Worm (Caenorhabditis elegans) whole organism, L4 larva: ENCODE results near the gene kin-21.

Experiments
- D1046.2 ChIP-seq: fragments of 200-800 bp; sonication (Bioruptor generic); IDR thresholded peaks from 2 replicates; pipeline ENCODE4 v1.3.6; 2022; ENCODE audit warnings: missing genetic modification characterization, missing compliant biosample characterization
- F37D6.2 ChIP-seq: sonication (generic microtip); optimal IDR thresholded peaks from 2 replicates; lab custom pipeline; 2016; ENCODE audit warnings: mild to moderate bottlenecking, missing genetic modification characterization, missing compliant biosample characterization
- T20F7.1 ChIP-seq: fragments of 200-800 bp; sonication (Bioruptor generic); optimal IDR thresholded peaks from 2 replicates; lab custom pipeline; 2018; ENCODE audit warnings: mild to moderate bottlenecking, missing genetic modification characterization, missing compliant biosample characterization
- Y5F2A.4 ChIP-seq: fragments of 200-800 bp; sonication (Bioruptor generic); optimal IDR thresholded peaks from 2 replicates; lab custom pipeline; 2018; ENCODE audit warnings: mild to moderate bottlenecking, missing genetic modification characterization, missing compliant biosample characterization
- Y75B8A.6 ChIP-seq: fragments of 200-800 bp; sonication (Bioruptor generic); IDR thresholded peaks from 2 replicates; pipeline ENCODE4 v1.3.6; 2022; ENCODE audit warnings: missing genetic modification reagents, missing genetic modification characterization, missing compliant biosample characterization
- ZK337.2 ChIP-seq: fragments of 200-800 bp; sonication (Bioruptor generic); IDR thresholded peaks from 2 replicates; pipeline ENCODE4 v1.3.6; 2022; ENCODE audit warnings: missing genetic modification reagents, missing genetic modification characterization, missing compliant biosample characterization
- ZK546.5 ChIP-seq, 2 experiments: sonication (generic microtip); optimal IDR thresholded peaks; 2 replicates each; lab custom pipeline; 2017; ENCODE audit warnings: missing biosample characterization in 2 of 2, missing genetic modification characterization in 2 of 2
- aha-1 ChIP-seq: fragments of 150-350 bp; peaks from one replicate; lab custom pipeline; 2014; ENCODE audit warnings: missing biosample characterization, missing genetic modification characterization
- aly-2 ChIP-seq: sonication (generic microtip); optimal IDR thresholded peaks from 2 replicates; lab custom pipeline; 2018; ENCODE audit warnings: missing biosample characterization, missing genetic modification characterization
- ama-1 ChIP-seq: fragments of 150-350 bp; optimal IDR thresholded peaks from 2 replicates; lab custom pipeline; 2014; ENCODE audit warnings: inconsistent platforms, mixed read lengths
- ceh-20 ChIP-seq: fragments of 200-800 bp; sonication (Bioruptor generic); IDR thresholded peaks from 2 replicates; pipeline ENCODE4 v1.3.6; 2022; ENCODE audit warnings: missing genetic modification reagents, missing genetic modification characterization, missing compliant biosample characterization
- ceh-44 ChIP-seq: fragments of 200-800 bp; sonication (Bioruptor generic); IDR thresholded peaks from 2 replicates; pipeline ENCODE4 v1.3.6; 2022; ENCODE audit warnings: missing genetic modification reagents, missing genetic modification characterization, missing compliant biosample characterization
- ceh-62 ChIP-seq: sonication (generic microtip); optimal IDR thresholded peaks from 2 replicates; lab custom pipeline; 2017; ENCODE audit warnings: missing biosample characterization, missing genetic modification characterization
- cey-2 ChIP-seq: sonication (generic microtip); optimal IDR thresholded peaks from 3 replicates; lab custom pipeline; 2017; ENCODE audit warnings: missing genetic modification characterization, mild to moderate bottlenecking, missing compliant biosample characterization, antibody characterized with exemption, borderline replicate concordance; ENCODE audit not compliant: insufficient read depth
- daf-16 ChIP-seq, 3 experiments: sonication (generic microtip); optimal IDR thresholded peaks; 2 replicates each; lab custom pipeline; 2016 to 2017; ENCODE audit warnings: missing genetic modification characterization in 3 of 3, missing genetic modification reagents in 3 of 3, mild to moderate bottlenecking in 2 of 3, missing compliant biosample characterization in 2 of 3, missing biosample characterization in 1 of 3, moderate library complexity in 1 of 3
- daf-19 ChIP-seq: fragments of 200-800 bp; sonication (Bioruptor generic); conservative IDR thresholded peaks from 2 replicates; pipeline ENCODE4 v1.3.6; 2022; ENCODE audit warnings: missing genetic modification characterization, missing compliant biosample characterization
- dmd-6 ChIP-seq: fragments of 200-800 bp; sonication (Bioruptor generic); IDR thresholded peaks from 2 replicates; pipeline ENCODE4 v1.3.6; 2022; ENCODE audit warnings: missing genetic modification reagents, missing genetic modification characterization, missing compliant biosample characterization
- dmd-8 ChIP-seq: fragments of 200-800 bp; sonication (Bioruptor generic); IDR thresholded peaks from 2 replicates; pipeline ENCODE4 v1.3.6; 2022; ENCODE audit warnings: missing genetic modification characterization, missing compliant biosample characterization
- dmd-9 ChIP-seq: fragments of 200-800 bp; sonication (Bioruptor generic); IDR thresholded peaks from 2 replicates; pipeline ENCODE4 v1.3.6; 2022; ENCODE audit warnings: missing genetic modification reagents, missing genetic modification characterization, missing compliant biosample characterization
- dve-1 ChIP-seq: sonication (generic microtip); optimal IDR thresholded peaks from 2 replicates; lab custom pipeline; 2017; ENCODE audit warnings: antibody characterized with exemption, mild to moderate bottlenecking, missing genetic modification characterization, missing compliant biosample characterization; ENCODE audit not compliant: insufficient read depth
- egl-43 ChIP-seq: fragments of 200-800 bp; sonication (Bioruptor generic); IDR thresholded peaks from 2 replicates; pipeline ENCODE4 v1.3.6; 2022; ENCODE audit warnings: missing genetic modification reagents, missing genetic modification characterization, missing compliant biosample characterization
- hif-1 ChIP-seq, 2 experiments: sonication (generic microtip); optimal IDR thresholded peaks; 2 replicates each; lab custom pipeline; 2016 to 2017; ENCODE audit warnings: missing compliant biosample characterization in 2 of 2, missing genetic modification characterization in 2 of 2, missing genetic modification reagents in 2 of 2, missing genotype in 2 of 2, mild to moderate bottlenecking in 1 of 2
- hlh-11 ChIP-seq: fragments of 200-800 bp; sonication (Bioruptor generic); optimal IDR thresholded peaks from 2 replicates; lab custom pipeline; 2018; ENCODE audit warnings: mild to moderate bottlenecking, missing genetic modification characterization, missing compliant biosample characterization
- hlh-30 ChIP-seq: sonication (generic microtip); optimal IDR thresholded peaks from 2 replicates; lab custom pipeline; 2017; ENCODE audit warnings: antibody characterized with exemption, mild to moderate bottlenecking, missing genetic modification characterization, missing compliant biosample characterization; ENCODE audit not compliant: insufficient read depth
- jun-1 ChIP-seq: fragments of 150-350 bp; optimal IDR thresholded peaks from 2 replicates; lab custom pipeline; 2014; ENCODE audit warnings: missing biosample characterization, missing genetic modification reagents, missing genetic modification characterization
- lin-1 ChIP-seq: fragments of 200-800 bp; sonication (Bioruptor generic); IDR thresholded peaks from 2 replicates; pipeline ENCODE4 v1.3.6; 2022; ENCODE audit warnings: missing genetic modification reagents, missing genetic modification characterization, missing compliant biosample characterization
- lin-13 ChIP-seq: fragments of 150-350 bp; optimal IDR thresholded peaks from 2 replicates; lab custom pipeline; 2014; ENCODE audit warnings: missing biosample characterization, missing genetic modification reagents, missing genetic modification characterization
- lin-39 ChIP-seq: fragments of 150-350 bp; optimal IDR thresholded peaks from 2 replicates; lab custom pipeline; 2014; ENCODE audit warnings: missing biosample characterization, missing genetic modification reagents, missing genetic modification characterization
- lsy-2 ChIP-seq, 2 experiments: fragments of 150-350 bp in 1 of 2; sonication (generic microtip) in 1 of 2; optimal IDR thresholded peaks; 2 replicates each; lab custom pipeline; 2014 to 2017; ENCODE audit warnings: missing biosample characterization in 2 of 2, missing genetic modification characterization in 2 of 2
- madf-5 ChIP-seq, 2 experiments: fragments of 200-800 bp; sonication (Bioruptor generic); IDR thresholded peaks; 2 replicates each; pipeline ENCODE4 v1.3.6; 2022; ENCODE audit warnings: missing compliant biosample characterization in 2 of 2, missing genetic modification characterization in 2 of 2
- madf-9 ChIP-seq: fragments of 200-800 bp; sonication (Bioruptor generic); conservative IDR thresholded peaks from 2 replicates; pipeline ENCODE4 v1.3.6; 2022; ENCODE audit warnings: missing genetic modification reagents, missing genetic modification characterization, missing compliant biosample characterization
- mep-1 ChIP-seq: fragments of 150-350 bp; sonication (generic microtip); optimal IDR thresholded peaks from 3 replicates; lab custom pipeline; 2014; ENCODE audit warnings: missing biosample characterization, missing genetic modification characterization
- mes-2 ChIP-seq: sonication (generic microtip); optimal IDR thresholded peaks from 2 replicates; lab custom pipeline; 2016; ENCODE audit warnings: missing genotype, mild to moderate bottlenecking, missing genetic modification characterization, missing compliant biosample characterization; ENCODE audit not compliant: poor library complexity, severe bottlenecking
- mxl-2 ChIP-seq: fragments of 200-800 bp; sonication (Bioruptor generic); conservative IDR thresholded peaks from 2 replicates; pipeline ENCODE4 v1.3.6; 2022; ENCODE audit warnings: missing genetic modification reagents, missing genetic modification characterization, missing compliant biosample characterization
- nhr-10 ChIP-seq: fragments of 150-350 bp; optimal IDR thresholded peaks from 2 replicates; lab custom pipeline; 2014; ENCODE audit warnings: missing biosample characterization, missing genetic modification characterization
- nhr-102 ChIP-seq: sonication (generic microtip); optimal IDR thresholded peaks from 2 replicates; lab custom pipeline; 2016; ENCODE audit warnings: mild to moderate bottlenecking, missing genetic modification characterization, moderate library complexity, missing compliant biosample characterization
- nhr-11 ChIP-seq: fragments of 150-350 bp; optimal IDR thresholded peaks from 2 replicates; lab custom pipeline; 2014; ENCODE audit warnings: missing biosample characterization, missing genetic modification characterization
- nhr-237 ChIP-seq: sonication (generic microtip); optimal IDR thresholded peaks from 2 replicates; lab custom pipeline; 2017; ENCODE audit warnings: missing biosample characterization, missing genetic modification characterization
- nhr-41 ChIP-seq: fragments of 200-800 bp; sonication (Bioruptor generic); IDR thresholded peaks from 2 replicates; pipeline ENCODE4 v1.3.6; 2022; ENCODE audit warnings: missing genetic modification reagents, missing genetic modification characterization, missing compliant biosample characterization
- nhr-48 ChIP-seq: sonication (generic microtip); optimal IDR thresholded peaks from 2 replicates; lab custom pipeline; 2016; ENCODE audit warnings: mild to moderate bottlenecking, missing genetic modification characterization, missing compliant biosample characterization
- nhr-77 ChIP-seq: fragments of 150-350 bp; optimal IDR thresholded peaks from 2 replicates; lab custom pipeline; 2014; ENCODE audit warnings: missing biosample characterization, missing genetic modification characterization
- php-3 ChIP-seq: fragments of 200-800 bp; sonication (Bioruptor generic); IDR thresholded peaks from 2 replicates; pipeline ENCODE4 v1.3.6; 2022; ENCODE audit warnings: missing genetic modification reagents, missing genetic modification characterization, missing compliant biosample characterization
- set-16 ChIP-seq: fragments of 200-800 bp; sonication (Bioruptor generic); IDR thresholded peaks from 2 replicates; pipeline ENCODE4 v1.3.6; 2022; ENCODE audit warnings: missing genetic modification reagents, missing genetic modification characterization, missing compliant biosample characterization
- tag-97 ChIP-seq: fragments of 200-800 bp; sonication (Bioruptor generic); IDR thresholded peaks from 2 replicates; pipeline ENCODE4 v1.3.6; 2022; ENCODE audit warnings: missing genetic modification characterization, missing compliant biosample characterization
- tra-1 ChIP-seq: fragments of 200-800 bp; sonication (Bioruptor generic); IDR thresholded peaks from 2 replicates; pipeline ENCODE4 v1.3.6; 2022; ENCODE audit warnings: missing genetic modification reagents, missing genetic modification characterization, missing compliant biosample characterization
- unc-130 ChIP-seq: sonication (generic microtip); optimal IDR thresholded peaks from 2 replicates; lab custom pipeline; 2016; ENCODE audit warnings: missing genetic modification reagents, missing genetic modification characterization, missing compliant biosample characterization
- vab-7 ChIP-seq: fragments of 200-800 bp; sonication (Bioruptor generic); IDR thresholded peaks from 2 replicates; pipeline ENCODE4 v1.3.6; 2022; ENCODE audit warnings: missing genetic modification reagents, missing genetic modification characterization, missing compliant biosample characterization
- zag-1 ChIP-seq: fragments of 150-350 bp; optimal IDR thresholded peaks from 2 replicates; lab custom pipeline; 2014; ENCODE audit warnings: missing biosample characterization, missing genetic modification characterization
- ztf-11 ChIP-seq: fragments of 150-350 bp; optimal IDR thresholded peaks from 2 replicates; lab custom pipeline; 2014; ENCODE audit warnings: missing biosample characterization, missing genetic modification characterization

kin-21 gene

ce11 chrIV:9799129-9799528, 33.6 kb upstream of the kin-21 start, which contains the start of gene fat-4:
Gene fat-4, plus strand, starts transcription at chrIV:9799429.
- TF ChIP-seq dmd-9 = no peak
- no peak for TF ChIP-seq madf-9 (GFP tag; lab: Robert Waterston, UW)
- no peak for TF ChIP-seq ceh-44
- no peak for TF ChIP-seq vab-7
- no peak for TF ChIP-seq egl-43 (GFP tag; lab: Robert Waterston, UW)
- no peak for TF ChIP-seq ZK546.5 (tag; optimal IDR thresholded peaks at IDR 0.05; lab: Kevin White, UChicago)
- no peak for TF ChIP-seq ama-1 (lab: Kevin White, UChicago)
- no peak for TF ChIP-seq php-3 (GFP tag; lab: Robert Waterston, UW)
- TF ChIP-seq set-16 = no peak
- no peak for TF ChIP-seq mes-2
- TF ChIP-seq lin-13 = no peak
- no peak for TF ChIP-seq tag-97 (GFP tag; lab: Robert Waterston, UW)
- no peak for TF ChIP-seq aha-1 (tag; lab: Kevin White, UChicago)
- no peak for TF ChIP-seq nhr-11 (tag; lab: Kevin White, UChicago)
- TF ChIP-seq dmd-8 (GFP tag; lab: Robert Waterston, UW) = no peak

- TF ChIP-seq egl-43 (GFP tag; lab: Robert Waterston, UW) (no peak), hlh-30 (tag; lab: Kevin White, UChicago) (peak; percentile 42), Y5F2A.4 (GFP tag; lab: Kevin White, UChicago) (no peak), T20F7.1 (GFP tag; lab: Kevin White, UChicago) (peak; percentile 28), mxl-2 (peak; percentile 93), ceh-62 (tag; lab: Kevin White, UChicago) (no peak), nhr-48 (tag; lab: Kevin White, UChicago) (no peak), dve-1 (tag; lab: Kevin White, UChicago) (peak; percentile 41), mep-1 (no peak), hif-1 (tag; optimal IDR thresholded peaks at IDR 0.05; lab: Kevin White, UChicago) (no peak), tra-1 (GFP tag; lab: Robert Waterston, UW) (no peak), aly-2 (no peak), ceh-20 (GFP tag; lab: Robert Waterston, UW) (no peak), lin-39 (tag; lab: Kevin White, UChicago) (no peak), cey-2 (tag; lab: Kevin White, UChicago) (no peak), dmd-6 (GFP tag; lab: Robert Waterston, UW) (peak; percentile 24; the same call in 1 of the 2 replicates), nhr-237 (no peak), D1046.2 (GFP tag; lab: Robert Waterston, UW) (no peak), unc-130 (GFP tag; lab: Kevin White, UChicago) (no peak), madf-5 (GFP tag; IDR thresholded peaks at IDR 0.05; lab: Robert Waterston, UW) (no peak), lsy-2 (tag; optimal IDR thresholded peaks at IDR 0.05; lab: Kevin White, UChicago) (peak in 1 of 2 experiments; percentile 4), daf-16 (GFP tag; optimal IDR thresholded peaks at IDR 0.05; lab: Kevin White, UChicago) (no peak), daf-16 (tag; optimal IDR thresholded peaks at IDR 0.05; lab: Kevin White, UChicago) (peak; percentile 53), aha-1 (tag; lab: Kevin White, UChicago) (peak; percentile 84), hlh-11 (tag; lab: Kevin White, UChicago) (peak; percentile 55)
- TF ChIP-seq, all 104 proteins: peak for 9
Observed at ce11 chrIV:9799664-9800063, 33.0 kb upstream of the kin-21 start.

ce11 chrIV:9801418-9801817, 31.3 kb upstream of the kin-21 start:
- TF ChIP-seq hlh-30 (tag; lab: Kevin White, UChicago) (peak; percentile 59), nhr-77 (tag; lab: Kevin White, UChicago) (peak; percentile 92), Y75B8A.6 (no peak), ZK337.2 (no peak), mep-1 (peak; percentile 40), set-16 (no peak), daf-19 (GFP tag; lab: Robert Waterston, UW) (no peak), nhr-102 (tag; lab: Kevin White, UChicago) (peak; percentile 63), ama-1 (lab: Kevin White, UChicago) (no peak), nhr-41 (GFP tag; lab: Robert Waterston, UW) (0 out of 2 replicates have a peak, but pooled peaks have one; percentile 24), lin-1 (peak; percentile 95), ceh-20 (GFP tag; lab: Robert Waterston, UW) (peak; percentile 85), zag-1 (tag; lab: Kevin White, UChicago) (no peak), nhr-10 (tag; lab: Kevin White, UChicago) (peak; percentile 64), F37D6.2 (tag; lab: Kevin White, UChicago) (no peak), ztf-11 (tag; lab: Kevin White, UChicago) (no peak), jun-1 (tag; lab: Kevin White, UChicago) (no peak)
